Worm (Caenorhabditis elegans) whole organism, L3 larva: ENCODE data around the gene ZC395.5.

Experiments
- R02D3.7 ChIP-seq: fragments of 150-350 bp; optimal IDR thresholded peaks from 2 replicates; lab custom pipeline; 2014; ENCODE audit warnings: missing biosample characterization, missing genetic modification characterization
- aly-2 ChIP-seq: fragments of 150-350 bp; optimal IDR thresholded peaks from 2 replicates; lab custom pipeline; 2014; ENCODE audit warnings: missing biosample characterization, missing genetic modification characterization
- ama-1 ChIP-seq: fragments of 150-350 bp; optimal IDR thresholded peaks from 2 replicates; lab custom pipeline; 2018
- ceh-28 ChIP-seq: fragments of 150-350 bp; optimal IDR thresholded peaks from 2 replicates; lab custom pipeline; 2014; ENCODE audit warnings: missing biosample characterization, missing genetic modification reagents, missing genetic modification characterization
- ceh-82 ChIP-seq: fragments of 150-350 bp; optimal IDR thresholded peaks from 2 replicates; lab custom pipeline; 2014; ENCODE audit warnings: missing biosample characterization, missing genetic modification characterization
- daf-12 ChIP-seq: fragments of 150-350 bp; optimal IDR thresholded peaks from 2 replicates; lab custom pipeline; 2014; ENCODE audit warnings: missing biosample characterization, missing genetic modification reagents, missing genetic modification characterization
- egl-5 ChIP-seq: fragments of 150-350 bp; optimal IDR thresholded peaks from 2 replicates; lab custom pipeline; 2017; ENCODE audit warnings: missing biosample characterization, missing genetic modification reagents, missing genetic modification characterization, inconsistent platforms
- elt-1 ChIP-seq: fragments of 150-350 bp; optimal IDR thresholded peaks from 2 replicates; lab custom pipeline; 2014; ENCODE audit warnings: missing biosample characterization, missing genetic modification characterization
- fkh-2 ChIP-seq: fragments of 150-350 bp; optimal IDR thresholded peaks from 2 replicates; lab custom pipeline; 2014; ENCODE audit warnings: missing biosample characterization, missing genetic modification reagents, missing genetic modification characterization
- fos-1 ChIP-seq: fragments of 150-350 bp; optimal IDR thresholded peaks from 2 replicates; lab custom pipeline; 2014; ENCODE audit warnings: missing biosample characterization, missing genetic modification characterization
- hmg-11 ChIP-seq: sonication (generic microtip); optimal IDR thresholded peaks from 2 replicates; lab custom pipeline; 2016; ENCODE audit warnings: missing genetic modification characterization, missing compliant biosample characterization
- jun-1 ChIP-seq: fragments of 150-350 bp; optimal IDR thresholded peaks from 2 replicates; lab custom pipeline; 2014; ENCODE audit warnings: missing biosample characterization, missing genetic modification reagents, missing genetic modification characterization
- lin-15B ChIP-seq: fragments of 150-350 bp; optimal IDR thresholded peaks from 2 replicates; lab custom pipeline; 2014; ENCODE audit warnings: missing biosample characterization, missing genetic modification characterization
- lin-39 ChIP-seq: fragments of 150-350 bp; optimal IDR thresholded peaks from 2 replicates; lab custom pipeline; 2018; ENCODE audit warnings: missing biosample characterization, missing genetic modification reagents, missing genetic modification characterization
- mdl-1 ChIP-seq: fragments of 150-350 bp; optimal IDR thresholded peaks from 2 replicates; lab custom pipeline; 2014; ENCODE audit warnings: missing biosample characterization, missing genetic modification characterization
- nfya-1 ChIP-seq: sonication (generic microtip); optimal IDR thresholded peaks from 2 replicates; lab custom pipeline; 2017; ENCODE audit warnings: missing genetic modification characterization, mild to moderate bottlenecking, missing compliant biosample characterization, antibody characterized with exemption, moderate library complexity; ENCODE audit not compliant: insufficient read depth
- nhr-23 ChIP-seq: fragments of 150-350 bp; optimal IDR thresholded peaks from 2 replicates; lab custom pipeline; 2014; ENCODE audit warnings: missing biosample characterization, missing genetic modification reagents, missing genetic modification characterization
- nhr-237 ChIP-seq: fragments of 150-350 bp; optimal IDR thresholded peaks from 2 replicates; lab custom pipeline; 2014; ENCODE audit warnings: missing biosample characterization, missing genetic modification characterization
- nhr-67 ChIP-seq: fragments of 150-350 bp; optimal IDR thresholded peaks from 2 replicates; lab custom pipeline; 2014; ENCODE audit warnings: missing biosample characterization, missing genetic modification characterization
- nhr-76 ChIP-seq: fragments of 150-350 bp; sonication (generic microtip); optimal IDR thresholded peaks from 5 replicates; lab custom pipeline; 2014; ENCODE audit warnings: missing biosample characterization, missing genetic modification characterization
- pqm-1 ChIP-seq: fragments of 150-350 bp; optimal IDR thresholded peaks from 2 replicates; lab custom pipeline; 2017; ENCODE audit warnings: missing biosample characterization, missing genetic modification characterization, inconsistent platforms
- sea-2 ChIP-seq: fragments of 150-350 bp; sonication (generic microtip); optimal IDR thresholded peaks from 4 replicates; lab custom pipeline; 2014; ENCODE audit warnings: missing biosample characterization, missing genetic modification reagents, missing genetic modification characterization
- skn-1 ChIP-seq: fragments of 150-350 bp; optimal IDR thresholded peaks from 2 replicates; lab custom pipeline; 2014; ENCODE audit warnings: missing biosample characterization, missing genetic modification characterization
- snpc-4 ChIP-seq: fragments of 150-350 bp; optimal IDR thresholded peaks from 2 replicates; lab custom pipeline; 2014; ENCODE audit warnings: missing biosample characterization, missing genetic modification characterization
- tbx-2 ChIP-seq: sonication (generic microtip); optimal IDR thresholded peaks from 2 replicates; lab custom pipeline; 2016; ENCODE audit warnings: mild to moderate bottlenecking, missing genetic modification characterization, missing compliant biosample characterization
- unc-39 ChIP-seq: sonication (generic microtip); optimal IDR thresholded peaks from 4 replicates; lab custom pipeline; 2017; ENCODE audit warnings: missing biosample characterization, missing genetic modification characterization
- unc-62 ChIP-seq: fragments of 150-350 bp; sonication (generic microtip); optimal IDR thresholded peaks from 4 replicates; lab custom pipeline; 2014; ENCODE audit warnings: missing biosample characterization, missing genetic modification reagents, missing genetic modification characterization
- zag-1 ChIP-seq: fragments of 150-350 bp; optimal IDR thresholded peaks from 2 replicates; lab custom pipeline; 2014; ENCODE audit warnings: missing biosample characterization, missing genetic modification characterization
- ztf-11 ChIP-seq: fragments of 150-350 bp; optimal IDR thresholded peaks from 2 replicates; lab custom pipeline; 2014; ENCODE audit warnings: missing biosample characterization, missing genetic modification characterization
- ztf-4 ChIP-seq: fragments of 150-350 bp; optimal IDR thresholded peaks from 2 replicates; lab custom pipeline; 2014; ENCODE audit warnings: missing biosample characterization, missing genetic modification characterization

Gene ZC395.5

DNA sequence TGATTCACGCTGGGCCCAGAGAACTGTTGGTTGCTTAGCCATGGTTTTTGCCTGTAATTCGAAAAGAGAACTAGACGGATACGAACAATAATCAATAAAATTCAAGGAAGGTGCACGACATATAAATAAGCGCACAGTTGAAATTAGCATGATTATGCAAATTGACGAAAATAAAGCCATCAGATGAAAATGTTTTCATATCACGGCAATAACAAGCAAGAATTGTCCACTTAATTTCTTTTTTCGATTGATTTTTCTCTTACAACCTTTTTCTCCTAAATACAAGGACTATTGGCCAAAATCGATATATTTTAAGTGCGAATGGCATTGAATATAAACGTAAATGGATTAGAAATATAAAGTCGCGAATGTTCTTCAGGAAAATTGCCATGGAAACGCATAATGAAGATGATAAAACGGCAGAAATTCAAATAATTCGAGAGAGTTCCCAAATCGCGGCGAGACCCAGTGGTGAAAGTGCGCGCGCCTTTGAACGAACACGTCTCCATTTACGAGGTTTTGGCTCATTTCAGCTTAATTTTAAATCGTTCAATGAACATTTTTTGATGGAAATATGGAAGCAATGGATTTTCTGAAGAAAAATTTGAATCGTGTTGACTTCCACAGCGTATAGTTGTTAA, 7.2 kb downstream of the ZC395.5 start, which contains the start of the genes daf-41 and toc-1 (continued):
- peak; percentile 24 for TF ChIP-seq ceh-28 (tag; lab: Kevin White, UChicago)
- no peak for TF ChIP-seq pqm-1 (tag; lab: Kevin White, UChicago)
- peak; percentile 14 for TF ChIP-seq nhr-23
- TF ChIP-seq unc-39, result no peak
- no peak for TF ChIP-seq ztf-4
- TF ChIP-seq skn-1 (tag; lab: Kevin White, UChicago), result peak; percentile 58

DNA sequence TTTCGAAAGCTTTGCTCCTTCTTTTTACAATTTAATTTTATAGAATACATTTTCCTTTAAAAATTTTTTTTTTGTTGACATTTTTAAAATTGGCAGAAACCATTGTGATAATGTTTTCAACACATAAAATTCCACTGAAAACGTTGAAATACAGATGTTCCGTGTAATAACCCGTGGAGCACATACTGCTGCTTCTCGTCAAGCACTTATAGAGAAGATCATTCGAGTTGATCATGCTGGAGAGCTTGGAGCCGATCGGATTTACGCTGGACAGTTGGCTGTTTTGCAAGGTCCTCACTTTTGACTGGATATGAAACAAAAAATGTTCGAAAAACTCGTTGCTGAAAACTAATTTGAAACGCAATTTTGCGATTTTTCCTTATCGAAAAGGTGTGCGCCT, 10.1 kb downstream of the ZC395.5 start, which contains the start of gene clk-1:
Gene clk-1 (plus strand): TSS at position 155 of the 400 bp plus-strand sequence.
- TF ChIP-seq fkh-2 (tag; lab: Kevin White, UChicago), result no peak
- TF ChIP-seq ama-1 (lab: Kevin White, UChicago), result peak; percentile 43

- TF ChIP-seq hmg-11 (tag; lab: Kevin White, UChicago), result peak; percentile 67
- TF ChIP-seq R02D3.7, result no peak
- no peak for TF ChIP-seq ceh-28 (tag; lab: Kevin White, UChicago)
- TF ChIP-seq unc-62 (GFP tag; lab: Kevin White, UChicago), result no peak
- TF ChIP-seq snpc-4 (tag; lab: Kevin White, UChicago), result no peak
- TF ChIP-seq lin-39 (tag; lab: Kevin White, UChicago), result peak; percentile 1
- no peak for TF ChIP-seq nhr-76 (tag; lab: Kevin White, UChicago)
- TF ChIP-seq tbx-2 (tag; lab: Kevin White, UChicago), result no peak
- no peak for TF ChIP-seq nhr-67 (tag; lab: Kevin White, UChicago)
- TF ChIP-seq jun-1 (tag; lab: Kevin White, UChicago), result no peak
- peak; percentile 47 for TF ChIP-seq nfya-1 (tag; lab: Kevin White, UChicago)
- TF ChIP-seq elt-1 (tag; lab: Kevin White, UChicago), result peak; percentile 17
Measured at ce11 chrIII:5280228-5280627, 12.6 kb downstream of the ZC395.5 start.

DNA sequence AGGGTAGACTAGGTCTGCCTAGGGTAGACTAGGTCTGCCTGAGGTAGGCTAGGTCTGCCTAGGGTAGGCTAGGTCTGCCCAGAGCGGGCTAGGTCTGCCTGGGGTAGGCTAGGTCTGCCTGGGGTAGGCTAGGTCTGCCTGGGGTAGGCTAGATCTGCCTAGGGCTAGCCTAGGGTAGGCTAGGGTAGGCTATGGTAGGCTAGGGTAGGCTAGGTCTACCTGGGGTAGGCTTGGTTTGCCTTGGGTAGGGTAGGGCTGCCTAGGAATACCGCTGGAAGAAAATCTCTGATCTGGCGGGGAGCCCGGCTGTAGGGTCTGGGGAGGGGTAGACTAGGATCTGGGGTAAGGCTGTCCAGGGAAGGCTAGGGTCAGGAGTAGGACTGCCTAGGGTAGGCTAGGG, 17.8 kb downstream of the ZC395.5 start:
- TF ChIP-seq jun-1 (tag; lab: Kevin White, UChicago) (no peak), sea-2 (GFP tag; lab: Kevin White, UChicago) (no peak), aly-2 (tag; lab: Kevin White, UChicago) (no peak)

DNA sequence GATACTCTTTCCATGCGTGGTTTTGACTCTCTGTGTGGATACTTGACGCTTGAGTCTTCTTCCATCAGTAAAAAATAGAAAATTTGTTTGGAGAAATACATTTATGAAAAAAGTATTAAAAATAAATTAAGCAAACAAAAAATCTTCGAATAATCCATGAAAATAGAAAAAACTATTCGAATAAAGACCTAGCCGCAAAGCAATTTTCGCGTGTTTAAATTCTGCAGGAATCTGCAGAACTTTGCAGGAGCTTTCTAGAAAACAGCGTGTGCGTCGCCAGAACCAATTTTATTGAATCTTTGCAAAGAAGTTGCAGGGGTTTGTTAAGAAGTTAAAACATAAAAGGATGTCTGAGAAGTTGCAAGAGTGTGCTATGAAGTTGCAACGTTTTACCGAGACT, 18.6 kb downstream of the ZC395.5 start, which contains the start of gene ZC395.11:
Gene ZC395.11 (minus strand): TSS at position 101 of the 400 bp plus-strand sequence.
- TF ChIP-seq skn-1 (tag; lab: Kevin White, UChicago) (no peak), aly-2 (tag; lab: Kevin White, UChicago) (no peak), fkh-2 (tag; lab: Kevin White, UChicago) (no peak), ztf-11 (tag; lab: Kevin White, UChicago) (no peak), nfya-1 (tag; lab: Kevin White, UChicago) (no peak), ceh-82 (no peak), mdl-1 (tag; lab: Kevin White, UChicago) (no peak), jun-1 (tag; lab: Kevin White, UChicago) (no peak), daf-12 (tag; lab: Kevin White, UChicago) (no peak), ceh-28 (tag; lab: Kevin White, UChicago) (no peak)

DNA sequence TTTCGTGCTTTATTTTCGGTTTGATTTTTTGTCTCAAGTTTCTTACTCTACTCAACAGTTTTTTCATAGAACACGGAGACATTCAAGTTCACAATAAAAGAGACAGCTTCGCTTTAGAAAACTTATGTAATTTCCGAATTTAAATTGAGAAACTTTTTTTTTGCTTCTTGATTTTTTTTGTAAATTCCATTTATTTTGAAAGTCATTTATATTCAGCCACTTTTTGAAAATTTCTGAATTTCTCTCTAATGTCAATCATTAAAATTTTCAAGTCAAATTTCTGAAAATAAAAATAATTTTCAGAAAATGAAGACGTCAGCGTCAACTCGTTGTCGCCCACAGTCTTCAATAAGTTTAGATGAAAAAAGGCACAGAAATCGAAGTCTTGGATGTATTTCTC, 20.2 kb downstream of the ZC395.5 start, which contains the start of gene T15B12.1:
Gene T15B12.1 (plus strand): TSS at position 301 of the 400 bp plus-strand sequence.
- TF ChIP-seq snpc-4 (tag; lab: Kevin White, UChicago), result no peak
- no peak for TF ChIP-seq unc-39
- no peak for TF ChIP-seq lin-39 (tag; lab: Kevin White, UChicago)
- no peak for TF ChIP-seq mdl-1 (tag; lab: Kevin White, UChicago)
- no peak for TF ChIP-seq unc-62 (GFP tag; lab: Kevin White, UChicago)
- no peak for TF ChIP-seq R02D3.7
- TF ChIP-seq fos-1, result no peak
- no peak for TF ChIP-seq zag-1 (tag; lab: Kevin White, UChicago)
- no peak for TF ChIP-seq nfya-1 (tag; lab: Kevin White, UChicago)
- no peak for TF ChIP-seq nhr-76 (tag; lab: Kevin White, UChicago)
- TF ChIP-seq ztf-4, result no peak
- TF ChIP-seq nhr-23, result no peak
- no peak for TF ChIP-seq egl-5 (tag; lab: Kevin White, UChicago)
- no peak for TF ChIP-seq nhr-237 (tag; lab: Kevin White, UChicago)
- no peak for TF ChIP-seq daf-12 (tag; lab: Kevin White, UChicago)
- no peak for TF ChIP-seq pqm-1 (tag; lab: Kevin White, UChicago)
- no peak for TF ChIP-seq tbx-2 (tag; lab: Kevin White, UChicago)
- no peak for TF ChIP-seq lin-15B (tag; lab: Kevin White, UChicago)
